Worm (Caenorhabditis elegans): ENCODE data around the gene T07A9.12.

T07A9.12 gene

ce11 chrIV:422112-422511, 11.4 kb downstream of the T07A9.12 start:
- no peak for TF ChIP-seq sox-2 (GFP tag; IDR thresholded peaks at IDR 0.05)
- TF ChIP-seq ceh-24 (tag; optimal IDR thresholded peaks at IDR 0.05): no peak
- no peak for TF ChIP-seq ahr-1 (tag; optimal IDR thresholded peaks at IDR 0.05)
- TF ChIP-seq dve-1 (tag; optimal IDR thresholded peaks at IDR 0.05): no peak
- no peak for TF ChIP-seq fkh-10 (GFP tag; optimal IDR thresholded peaks at IDR 0.05)
- TF ChIP-seq pros-1 (tag; optimal IDR thresholded peaks at IDR 0.05): no peak
- TF ChIP-seq unc-3 (GFP tag; conservative IDR thresholded peaks at IDR 0.05): no peak
- no peak for TF ChIP-seq unc-3 (tag; optimal IDR thresholded peaks at IDR 0.05)
- no peak for TF ChIP-seq pha-4 (tag; optimal IDR thresholded peaks at IDR 0.05)
- no peak for TF ChIP-seq C38D4.7 (GFP tag; optimal IDR thresholded peaks at IDR 0.05)
- TF ChIP-seq T23F11.4 (GFP tag; optimal IDR thresholded peaks at IDR 0.05): no peak
- TF ChIP-seq lin-11 (tag; optimal IDR thresholded peaks at IDR 0.05): no peak
- TF ChIP-seq ceh-22 (tag; optimal IDR thresholded peaks at IDR 0.05): no peak
- TF ChIP-seq npax-4 (tag; optimal IDR thresholded peaks at IDR 0.05): no peak
- no peak for TF ChIP-seq elt-2 (tag; optimal IDR thresholded peaks at IDR 0.05)
- TF ChIP-seq K02D7.2 (tag; optimal IDR thresholded peaks at IDR 0.05): no peak
- no peak for TF ChIP-seq ceh-9 (tag; optimal IDR thresholded peaks at IDR 0.05)
- TF ChIP-seq pax-1 (tag; optimal IDR thresholded peaks at IDR 0.05): no peak
- TF ChIP-seq hlh-15 (tag; optimal IDR thresholded peaks at IDR 0.05): no peak
- no peak for TF ChIP-seq unc-55 (GFP tag; optimal IDR thresholded peaks at IDR 0.05)

DNA sequence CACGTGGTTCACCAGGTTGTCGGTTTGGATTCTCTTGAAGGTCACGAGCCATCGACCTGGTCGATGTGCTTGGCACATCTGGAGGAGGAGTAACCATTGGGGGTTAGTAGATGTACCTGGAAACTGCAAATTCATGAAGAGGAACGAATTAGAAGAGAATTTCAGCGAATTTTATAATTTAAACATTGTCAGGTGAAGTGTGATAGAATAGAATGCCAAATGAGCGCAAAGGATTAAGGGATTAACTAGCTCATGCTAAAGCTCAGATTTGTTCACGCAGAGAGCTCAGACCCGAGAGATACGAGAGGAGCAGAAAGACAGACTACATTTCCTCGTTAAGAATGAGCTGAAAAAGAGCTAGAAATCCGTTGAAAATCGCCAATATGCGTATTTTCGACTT, 14.4 kb downstream of the T07A9.12 start, which contains the start of gene daf-18:
daf-18 (minus strand) TSS at position 126 of the 400 bp plus-strand sequence.
- TF ChIP-seq dve-1 (tag; optimal IDR thresholded peaks at IDR 0.05) (peak; percentile 3), pag-3 (tag; optimal IDR thresholded peaks at IDR 0.05; ENCODE audit: borderline replicate concordance) (no peak), syd-9 (tag; optimal IDR thresholded peaks at IDR 0.05) (no peak), hlh-6 (tag; optimal IDR thresholded peaks at IDR 0.05) (no peak), unc-42 (tag; optimal IDR thresholded peaks at IDR 0.05) (no peak), pat-9 (tag; optimal IDR thresholded peaks at IDR 0.05) (no peak), ceh-14 (tag; optimal IDR thresholded peaks at IDR 0.05) (no peak)

- TF ChIP-seq ceh-48 (tag; optimal IDR thresholded peaks at IDR 0.05) (peak; percentile 56), nfya-1 (tag; optimal IDR thresholded peaks at IDR 0.05) (peak; percentile 11), pha-2 (tag; optimal IDR thresholded peaks at IDR 0.05) (no peak)
Observed at ce11 chrIV:425546-425945, 14.9 kb downstream of the T07A9.12 start.

ce11 chrIV:425995-426394, 15.3 kb downstream of the T07A9.12 start, which contains the start of gene garr-1:
Gene garr-1 (plus strand): TSS chrIV:426168.
- TF ChIP-seq hlh-6 (tag; optimal IDR thresholded peaks at IDR 0.05) (no peak), dve-1 (tag; optimal IDR thresholded peaks at IDR 0.05) (no peak), lim-6 (tag; optimal IDR thresholded peaks at IDR 0.05) (no peak), nfya-1 (tag; optimal IDR thresholded peaks at IDR 0.05) (no peak), ztf-16 (tag; optimal IDR thresholded peaks at IDR 0.05) (no peak), ref-2 (tag; optimal IDR thresholded peaks at IDR 0.05) (no peak), elt-4 (tag; optimal IDR thresholded peaks at IDR 0.05) (no peak), sox-2 (GFP tag; IDR thresholded peaks at IDR 0.05) (no peak)

DNA sequence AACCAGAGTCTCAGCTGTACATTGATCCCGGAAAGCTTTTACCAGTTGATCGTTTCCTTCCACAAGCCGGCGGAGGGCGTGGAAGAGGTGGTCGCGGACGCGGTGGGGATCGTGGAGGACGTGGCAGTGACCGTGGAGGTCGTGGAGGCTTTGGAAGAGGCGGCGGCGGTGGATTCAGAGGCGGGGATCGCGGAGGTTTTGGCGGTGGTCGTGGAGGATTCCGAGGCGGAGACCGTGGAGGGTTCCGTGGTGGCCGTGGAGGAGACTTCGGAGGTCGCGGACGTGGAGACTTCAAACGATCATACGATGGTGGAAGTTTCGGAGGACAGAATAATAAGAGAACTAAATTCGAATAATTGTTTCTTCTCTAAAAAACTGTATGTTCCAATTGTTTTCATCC, 15.9 kb downstream of the T07A9.12 start:
- TF ChIP-seq rnt-1 (tag; optimal IDR thresholded peaks at IDR 0.05) (no peak), dmd-4 (tag; optimal IDR thresholded peaks at IDR 0.05; ENCODE audit: borderline replicate concordance) (no peak), odd-2 (tag; optimal IDR thresholded peaks at IDR 0.05) (no peak), elt-2 (tag; optimal IDR thresholded peaks at IDR 0.05) (no peak), F13H6.1 (tag; optimal IDR thresholded peaks at IDR 0.05) (no peak)
